Worm (Caenorhabditis elegans) whole organism, young adult: Measurements from ENCODE around the gene crb-3.

Experiments used
- B0019.2 ChIP-seq: fragments of 200-800 bp; sonication (Bioruptor generic); conservative IDR thresholded peaks from 2 replicates; pipeline ENCODE4 v1.3.6; 2022; ENCODE audit warnings: missing genetic modification reagents, missing genetic modification characterization, missing compliant biosample characterization
- B0035.1 ChIP-seq: sonication (generic microtip); optimal IDR thresholded peaks from 2 replicates; lab custom pipeline; 2016; ENCODE audit warnings: missing genetic modification characterization, mild to moderate bottlenecking, missing compliant biosample characterization, missing genotype, missing genetic modification reagents
- B0336.3 ChIP-seq: fragments of 200-800 bp; sonication (Bioruptor generic); IDR thresholded peaks from 2 replicates; pipeline ENCODE4 v1.3.6; 2022; ENCODE audit warnings: missing genetic modification characterization, missing compliant biosample characterization
- C06A6.2 ChIP-seq: fragments of 200-800 bp; sonication (Bioruptor generic); conservative IDR thresholded peaks from 2 replicates; pipeline ENCODE4 v1.3.6; 2022; ENCODE audit warnings: missing genetic modification characterization, missing compliant biosample characterization
- D2030.7 ChIP-seq: fragments of 200-800 bp; sonication (Bioruptor generic); IDR thresholded peaks from 2 replicates; pipeline ENCODE4 v1.3.6; 2022; ENCODE audit warnings: missing genetic modification reagents, missing genetic modification characterization, missing compliant biosample characterization
- F22D6.2 ChIP-seq: sonication (generic microtip); optimal IDR thresholded peaks from 2 replicates; lab custom pipeline; 2016; ENCODE audit warnings: mild to moderate bottlenecking, missing genetic modification characterization, missing compliant biosample characterization
- F39B2.1 ChIP-seq: fragments of 200-800 bp; sonication (Bioruptor generic); IDR thresholded peaks from 2 replicates; pipeline ENCODE4 v1.3.6; 2022; ENCODE audit warnings: missing genetic modification reagents, missing genetic modification characterization, missing compliant biosample characterization
- F52B5.7 ChIP-seq: sonication (generic microtip); optimal IDR thresholded peaks from 2 replicates; lab custom pipeline; 2016; ENCODE audit warnings: mild to moderate bottlenecking, missing genetic modification characterization, missing compliant biosample characterization
- F57A8.1 ChIP-seq: fragments of 200-800 bp; sonication (Bioruptor generic); optimal IDR thresholded peaks from 2 replicates; lab custom pipeline; 2018; ENCODE audit warnings: mild to moderate bottlenecking, missing genetic modification characterization, moderate library complexity, missing compliant biosample characterization
- T07F8.4 ChIP-seq: sonication (generic microtip); optimal IDR thresholded peaks from 2 replicates; lab custom pipeline; 2016; ENCODE audit warnings: mild to moderate bottlenecking, missing genetic modification characterization, moderate library complexity, missing compliant biosample characterization
- Y53F4B.3 ChIP-seq: fragments of 200-800 bp; sonication (Bioruptor generic); IDR thresholded peaks from 2 replicates; pipeline ENCODE4 v1.3.6; 2022; ENCODE audit warnings: missing genetic modification reagents, missing genetic modification characterization, missing compliant biosample characterization
- Y67H2A.10 ChIP-seq: fragments of 200-800 bp; sonication (Bioruptor generic); conservative IDR thresholded peaks from 2 replicates; pipeline ENCODE4 v1.3.6; 2022; ENCODE audit warnings: missing genetic modification reagents, missing genetic modification characterization, missing compliant biosample characterization
- Y79H2A.3 ChIP-seq: fragments of 200-800 bp; sonication (Bioruptor generic); conservative IDR thresholded peaks from 2 replicates; pipeline ENCODE4 v1.3.6; 2022; ENCODE audit warnings: missing genetic modification reagents, missing genetic modification characterization, missing compliant biosample characterization
- ZK185.1 ChIP-seq: sonication (generic microtip); optimal IDR thresholded peaks from 2 replicates; lab custom pipeline; 2016; ENCODE audit warnings: mild to moderate bottlenecking, missing genetic modification characterization, missing compliant biosample characterization; ENCODE audit not compliant: poor library complexity, severe bottlenecking
- aptf-2 ChIP-seq: fragments of 200-800 bp; sonication (Bioruptor generic); conservative IDR thresholded peaks from 2 replicates; pipeline ENCODE4 v1.3.6; 2022; ENCODE audit warnings: missing genetic modification reagents, missing genetic modification characterization, missing compliant biosample characterization
- aptf-3 ChIP-seq: fragments of 200-800 bp; sonication (Bioruptor generic); IDR thresholded peaks from 2 replicates; pipeline ENCODE4 v1.3.6; 2022; ENCODE audit warnings: missing genetic modification characterization, missing compliant biosample characterization
- atf-7 ChIP-seq: sonication (generic microtip); optimal IDR thresholded peaks from 2 replicates; lab custom pipeline; 2017; ENCODE audit warnings: mild to moderate bottlenecking, missing genetic modification characterization, missing compliant biosample characterization
- attf-3 ChIP-seq: fragments of 200-800 bp; sonication (Bioruptor generic); conservative IDR thresholded peaks from 2 replicates; pipeline ENCODE4 v1.3.6; 2022; ENCODE audit warnings: missing genetic modification reagents, missing genetic modification characterization, missing compliant biosample characterization
- ccch-3 ChIP-seq: fragments of 200-800 bp; sonication (Bioruptor generic); optimal IDR thresholded peaks from 2 replicates; lab custom pipeline; 2018; ENCODE audit warnings: mild to moderate bottlenecking, missing genetic modification characterization, missing compliant biosample characterization
- ceh-40 ChIP-seq: fragments of 200-800 bp; sonication (Bioruptor generic); IDR thresholded peaks from 2 replicates; pipeline ENCODE4 v1.3.6; 2022; ENCODE audit warnings: missing genetic modification characterization, missing compliant biosample characterization
- ceh-79 ChIP-seq: sonication (generic microtip); optimal IDR thresholded peaks from 2 replicates; lab custom pipeline; 2017; ENCODE audit warnings: mild to moderate bottlenecking, missing genetic modification characterization, missing compliant biosample characterization
- chd-7 ChIP-seq: sonication (generic microtip); optimal IDR thresholded peaks from 2 replicates; lab custom pipeline; 2016; ENCODE audit warnings: mild to moderate bottlenecking, missing genetic modification characterization, moderate library complexity, missing compliant biosample characterization
- dpff-1 ChIP-seq: sonication (generic microtip); optimal IDR thresholded peaks from 2 replicates; lab custom pipeline; 2017; ENCODE audit warnings: mild to moderate bottlenecking, missing genetic modification characterization, missing compliant biosample characterization
- dpl-1 ChIP-seq: fragments of 150-350 bp; optimal IDR thresholded peaks from 2 replicates; lab custom pipeline; 2014; ENCODE audit warnings: missing biosample characterization, missing genetic modification reagents, missing genetic modification characterization
- egl-44 ChIP-seq: fragments of 200-800 bp; sonication (Bioruptor generic); IDR thresholded peaks from 2 replicates; pipeline ENCODE4 v1.3.6; 2022; ENCODE audit warnings: missing genetic modification reagents, missing genetic modification characterization, missing compliant biosample characterization
- fkh-3 ChIP-seq: sonication (generic microtip); optimal IDR thresholded peaks from 2 replicates; lab custom pipeline; 2016; ENCODE audit warnings: mild to moderate bottlenecking, missing genetic modification characterization, missing compliant biosample characterization
- gei-17 ChIP-seq: fragments of 200-800 bp; sonication (Bioruptor generic); optimal IDR thresholded peaks from 2 replicates; lab custom pipeline; 2018; ENCODE audit warnings: mild to moderate bottlenecking, missing genetic modification characterization, missing compliant biosample characterization
- him-1 ChIP-seq: sonication (generic microtip); optimal IDR thresholded peaks from 2 replicates; lab custom pipeline; 2016; ENCODE audit warnings: missing genotype, missing genetic modification reagents, missing genetic modification characterization, missing compliant biosample characterization
- hlh-12 ChIP-seq: sonication (generic microtip); optimal IDR thresholded peaks from 2 replicates; lab custom pipeline; 2016; ENCODE audit warnings: missing genetic modification characterization, missing compliant biosample characterization
- lin-26 ChIP-seq: fragments of 200-800 bp; sonication (Bioruptor generic); IDR thresholded peaks from 2 replicates; pipeline ENCODE4 v1.3.6; 2022; ENCODE audit warnings: missing genetic modification reagents, missing genetic modification characterization, missing compliant biosample characterization
- lir-1 ChIP-seq: fragments of 200-800 bp; sonication (Bioruptor generic); conservative IDR thresholded peaks from 2 replicates; pipeline ENCODE4 v1.3.6; 2022; ENCODE audit warnings: missing genetic modification reagents, missing genetic modification characterization, missing compliant biosample characterization
- madf-10 ChIP-seq: sonication (generic microtip); optimal IDR thresholded peaks from 2 replicates; lab custom pipeline; 2016; ENCODE audit warnings: mild to moderate bottlenecking, missing genetic modification characterization, missing compliant biosample characterization
- madf-8 ChIP-seq: fragments of 200-800 bp; sonication (Bioruptor generic); conservative IDR thresholded peaks from 2 replicates; pipeline ENCODE4 v1.3.6; 2022; ENCODE audit warnings: missing genetic modification reagents, missing genetic modification characterization, missing compliant biosample characterization
- nfya-2 ChIP-seq: fragments of 200-800 bp; sonication (Bioruptor generic); IDR thresholded peaks from 2 replicates; pipeline ENCODE4 v1.3.6; 2022; ENCODE audit warnings: missing genetic modification reagents, missing genetic modification characterization, missing compliant biosample characterization
- nhr-120 ChIP-seq: fragments of 200-800 bp; sonication (Bioruptor generic); IDR thresholded peaks from 2 replicates; pipeline ENCODE4 v1.3.6; 2022; ENCODE audit warnings: missing genetic modification characterization, missing compliant biosample characterization
- nhr-179 ChIP-seq: sonication (generic microtip); optimal IDR thresholded peaks from 2 replicates; lab custom pipeline; 2016; ENCODE audit warnings: mild to moderate bottlenecking, missing genetic modification characterization, missing compliant biosample characterization
- nhr-80 ChIP-seq: sonication (generic microtip); optimal IDR thresholded peaks from 2 replicates; lab custom pipeline; 2016; ENCODE audit warnings: missing genetic modification characterization, missing compliant biosample characterization
- pbrm-1 ChIP-seq: fragments of 200-800 bp; sonication (Bioruptor generic); IDR thresholded peaks from 2 replicates; pipeline ENCODE4 v1.3.6; 2022; ENCODE audit warnings: missing genetic modification reagents, missing genetic modification characterization, missing compliant biosample characterization
- sdz-38 ChIP-seq: sonication (generic microtip); optimal IDR thresholded peaks from 2 replicates; lab custom pipeline; 2016; ENCODE audit warnings: missing genotype, missing genetic modification characterization, missing compliant biosample characterization
- sea-2 ChIP-seq: fragments of 200-800 bp; sonication (Bioruptor generic); IDR thresholded peaks from 2 replicates; pipeline ENCODE4 v1.3.6; 2022; ENCODE audit warnings: missing genetic modification characterization, missing compliant biosample characterization
- zfh-2 ChIP-seq: fragments of 200-800 bp; sonication (Bioruptor generic); conservative IDR thresholded peaks from 2 replicates; pipeline ENCODE4 v1.3.6; 2022; ENCODE audit warnings: missing genetic modification reagents, missing genetic modification characterization, missing compliant biosample characterization
- ztf-18 ChIP-seq: sonication (generic microtip); optimal IDR thresholded peaks from 2 replicates; lab custom pipeline; 2016; ENCODE audit warnings: missing genotype, mild to moderate bottlenecking, missing genetic modification characterization, missing compliant biosample characterization

The crb-3 gene

DNA sequence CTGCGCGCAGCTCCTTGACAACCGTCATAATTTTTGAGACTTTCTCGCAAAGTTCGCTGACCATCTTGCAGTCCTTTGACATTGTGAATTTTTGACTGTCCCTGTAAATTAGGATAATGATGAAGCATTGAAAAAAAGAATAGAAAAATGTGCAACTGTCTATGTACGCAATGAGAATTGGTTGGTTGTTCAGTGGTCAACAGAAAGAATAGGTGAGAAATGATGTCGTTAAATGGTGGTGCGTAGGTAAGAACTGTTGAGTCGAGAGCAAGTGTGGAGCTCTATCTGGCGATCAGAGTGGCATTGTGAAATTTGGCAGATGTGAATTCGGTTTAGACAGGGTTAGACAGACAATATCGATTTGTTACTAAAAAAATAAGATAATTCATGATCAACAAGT lies 29.2 kb upstream of the crb-3 start, which contains the start of gene B0563.8:
TSS of gene B0563.8 (minus strand) at position 101 of the 400 bp plus-strand sequence.
- TF ChIP-seq nfya-2 (GFP tag; lab: Robert Waterston, UW) (no peak), hlh-12 (tag; lab: Kevin White, UChicago) (no peak), F52B5.7 (no peak), him-1 (no peak), Y67H2A.10 (no peak), ztf-18 (no peak), madf-10 (no peak), chd-7 (tag; lab: Kevin White, UChicago) (no peak)

DNA sequence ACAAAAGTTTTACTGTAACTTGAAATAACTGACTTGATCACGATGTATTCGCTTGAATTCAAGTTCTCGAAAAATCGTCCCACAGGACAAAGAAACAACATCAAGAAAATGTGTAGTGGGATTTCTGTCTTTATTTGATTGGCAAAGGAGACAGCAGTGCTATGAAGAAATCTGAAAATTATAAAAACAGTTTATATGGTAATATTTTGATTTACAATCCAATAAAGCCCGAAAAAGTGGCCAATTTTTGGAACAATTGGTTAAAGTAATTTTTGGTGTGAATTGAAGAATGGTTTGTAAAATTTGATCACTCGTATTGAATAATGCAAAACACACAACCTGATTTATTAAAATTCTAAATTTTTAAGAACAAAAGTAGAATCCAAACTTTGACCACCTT lies 22.7 kb upstream of the crb-3 start, which contains the start of gene Y81B9A.4:
TSS of gene Y81B9A.4 (minus strand) at position 101 of the 400 bp plus-strand sequence.
- TF ChIP-seq D2030.7 (no peak), Y79H2A.3 (GFP tag; lab: Robert Waterston, UW) (no peak), fkh-3 (tag; lab: Kevin White, UChicago) (no peak), pbrm-1 (GFP tag; lab: Robert Waterston, UW) (no peak), Y53F4B.3 (GFP tag; lab: Robert Waterston, UW) (no peak), B0336.3 (GFP tag; lab: Robert Waterston, UW) (no peak), nhr-120 (no peak), ceh-40 (GFP tag; lab: Robert Waterston, UW) (no peak), sea-2 (GFP tag; lab: Robert Waterston, UW) (no peak), lin-26 (no peak), B0019.2 (no peak), zfh-2 (GFP tag; lab: Robert Waterston, UW) (no peak), egl-44 (GFP tag; lab: Robert Waterston, UW) (no peak), ceh-79 (tag; lab: Kevin White, UChicago) (no peak), F22D6.2 (no peak), madf-8 (GFP tag; lab: Robert Waterston, UW) (no peak), dpl-1 (GFP tag; lab: Kevin White, UChicago) (no peak), dpff-1 (tag; lab: Kevin White, UChicago) (no peak), nhr-80 (tag; lab: Kevin White, UChicago) (no peak)

DNA sequence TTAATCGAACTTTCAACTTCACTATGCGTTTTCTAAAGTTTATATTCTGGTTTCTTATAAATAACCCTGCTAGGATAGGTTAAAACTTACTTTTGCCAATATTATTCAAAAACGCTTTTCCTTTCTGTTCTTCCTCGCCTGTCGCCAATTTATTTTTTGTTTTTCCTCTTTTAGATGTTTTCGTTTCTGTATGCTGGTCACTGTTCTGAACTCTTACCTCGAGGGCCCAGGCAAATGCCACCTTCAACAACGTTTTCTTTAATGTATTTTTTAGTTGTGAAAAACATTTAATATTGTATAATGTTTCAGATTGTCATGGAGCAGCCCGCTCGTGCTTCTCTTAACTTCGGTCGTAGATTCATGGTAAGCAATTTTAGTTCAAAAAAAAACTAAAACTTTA lies 21.4 kb upstream of the crb-3 start, which contains the start of gene Y81B9A.3:
TSS of gene Y81B9A.3 (plus strand) at position 301 of the 400 bp plus-strand sequence.
- no peak for TF ChIP-seq D2030.7
- no peak for TF ChIP-seq ccch-3 (GFP tag; lab: Kevin White, UChicago)
- TF ChIP-seq T07F8.4 (tag; lab: Kevin White, UChicago), result no peak
- TF ChIP-seq nhr-179, result no peak
- no peak for TF ChIP-seq attf-3 (GFP tag; lab: Robert Waterston, UW)
- TF ChIP-seq aptf-2, result no peak
- no peak for TF ChIP-seq pbrm-1 (GFP tag; lab: Robert Waterston, UW)
- TF ChIP-seq gei-17 (GFP tag; lab: Kevin White, UChicago), result no peak
- no peak for TF ChIP-seq sdz-38 (tag; lab: Kevin White, UChicago)
- TF ChIP-seq B0336.3 (GFP tag; lab: Robert Waterston, UW), result no peak
- no peak for TF ChIP-seq C06A6.2 (GFP tag; lab: Robert Waterston, UW)
- TF ChIP-seq dpl-1 (GFP tag; lab: Kevin White, UChicago), result no peak
- no peak for TF ChIP-seq ZK185.1

ce11 chrX:9183836-9184235 lies 19.7 kb upstream of the crb-3 start, which contains the start of gene Y81B9A.2:
Gene Y81B9A.2 (plus strand): TSS chrX:9184136.
- no peak for TF ChIP-seq aptf-3 (GFP tag; lab: Robert Waterston, UW)
- no peak for TF ChIP-seq nhr-179
- TF ChIP-seq B0035.1, result no peak
- no peak for TF ChIP-seq lir-1 (GFP tag; lab: Robert Waterston, UW)
- no peak for TF ChIP-seq F39B2.1
- TF ChIP-seq F57A8.1 (GFP tag; lab: Kevin White, UChicago), result no peak
- TF ChIP-seq atf-7 (tag; lab: Kevin White, UChicago), result no peak
